Worm (Caenorhabditis elegans): ENCODE data around the gene col-120.

DNA sequence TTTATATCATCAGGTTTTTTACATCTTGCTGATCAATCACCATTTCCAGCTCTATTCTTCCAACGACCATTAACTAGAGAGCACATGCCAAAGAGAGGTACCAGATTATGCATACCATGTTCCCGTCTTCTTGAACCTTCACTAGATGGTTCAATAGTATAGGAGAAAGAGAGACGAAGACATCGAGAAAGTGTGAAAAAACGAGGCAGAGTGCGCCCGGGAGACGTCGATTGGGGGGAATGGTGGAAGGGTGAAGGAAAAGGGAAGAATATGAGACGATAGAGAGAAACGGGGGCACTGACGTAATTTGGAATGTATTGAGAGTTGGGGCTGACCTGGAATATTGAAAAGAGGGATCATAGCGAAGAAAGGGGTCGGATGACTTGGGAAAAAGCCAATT, 6.0 kb upstream of the col-120 start:
- TF ChIP-seq vab-7 (GFP tag; IDR thresholded peaks at IDR 0.05) (no peak), dpl-1 (GFP tag; optimal IDR thresholded peaks at IDR 0.05) (no peak), zag-1 (tag; optimal IDR thresholded peaks at IDR 0.05) (no peak), lin-38 (GFP tag; IDR thresholded peaks at IDR 0.05) (no peak), unc-39 (tag; optimal IDR thresholded peaks at IDR 0.05) (no peak), nhr-237 (tag; optimal IDR thresholded peaks at IDR 0.05) (no peak), mdl-1 (tag; optimal IDR thresholded peaks at IDR 0.05) (no peak), fos-1 (tag; optimal IDR thresholded peaks at IDR 0.05) (no peak), ces-1 (GFP tag; optimal IDR thresholded peaks at IDR 0.05) (no peak), spr-1 (tag; optimal IDR thresholded peaks at IDR 0.05) (no peak), skn-1 (tag; optimal IDR thresholded peaks at IDR 0.05) (no peak)
